Fruit fly (Drosophila melanogaster): Measurements from ENCODE around the gene CG13728.

The CG13728 gene

dm6 chr3L:17425132-17425713 is 42.7 kb upstream of the CG13728 start, which contains the start of the genes Sec3 and COX7B (continued):
- TF ChIP-seq CG10462 (GFP tag; optimal IDR thresholded peaks at IDR 0.05) (no peak), Rx (GFP tag; IDR thresholded peaks at IDR 0.05) (no peak), CG14667 (GFP tag; IDR thresholded peaks at IDR 0.05) (no peak), tgo (GFP tag; IDR thresholded peaks at IDR 0.05) (peak; percentile 64; the same call in 2 of the 3 replicates), CG15479 (GFP tag; optimal IDR thresholded peaks at IDR 0.05) (no peak), dimm (GFP tag; IDR thresholded peaks at IDR 0.05) (no peak), CG7839 (tag; optimal IDR thresholded peaks at IDR 0.05) (peak; percentile 66), Ada2b (GFP tag; IDR thresholded peaks at IDR 0.05) (no peak), CG6654 (GFP tag; optimal IDR thresholded peaks at IDR 0.05) (no peak), mirr (GFP tag; optimal IDR thresholded peaks at IDR 0.05) (peak; percentile 18), CG34224 (GFP tag; IDR thresholded peaks at IDR 0.05; ENCODE audit: partially characterized antibody) (peak; percentile 93), ab (GFP tag; optimal IDR thresholded peaks at IDR 0.05) (no peak), repo (GFP tag; optimal IDR thresholded peaks at IDR 0.05) (no peak), Sox100B (GFP tag; optimal IDR thresholded peaks at IDR 0.05) (peak; percentile 20), CG13424 (tag; optimal IDR thresholded peaks at IDR 0.05) (peak; percentile 81), CG31365 (tag; optimal IDR thresholded peaks at IDR 0.05) (no peak), ind (GFP tag; optimal IDR thresholded peaks at IDR 0.05) (peak; percentile 66), Doc3 (GFP tag; IDR thresholded peaks at IDR 0.05; ENCODE audit: partially characterized antibody) (peak; percentile 96), CG3726 (GFP tag; IDR thresholded peaks at IDR 0.05) (no peak), zen2 (GFP tag; IDR thresholded peaks at IDR 0.05; ENCODE audit: partially characterized antibody) (peak; percentile 75; the same call in 2 of the 3 replicates), nau (GFP tag; optimal IDR thresholded peaks at IDR 0.05) (peak; percentile 27), az2 (GFP tag; optimal IDR thresholded peaks at IDR 0.05) (peak; percentile 71), Gsc (GFP tag; IDR thresholded peaks at IDR 0.05) (no peak), CG2129 (GFP tag; IDR thresholded peaks at IDR 0.05; ENCODE audit: partially characterized antibody) (peak; percentile 92), ewg (GFP tag; optimal IDR thresholded peaks at IDR 0.05) (peak; percentile 17), CG9876 (GFP tag; optimal IDR thresholded peaks at IDR 0.05) (no peak), CG11695 (GFP tag; IDR thresholded peaks at IDR 0.05) (0 out of 3 replicates have a peak, but pooled peaks have one; percentile 14), MBD-R2 (GFP tag; IDR thresholded peaks at IDR 0.05) (peak; percentile 88), sr (GFP tag; IDR thresholded peaks at IDR 0.05) (peak; percentile 59; the same call in 1 of the 3 replicates), slbo (GFP tag; IDR thresholded peaks at IDR 0.05) (peak; percentile 77), CG10366 (GFP tag; IDR thresholded peaks at IDR 0.05) (peak; percentile 47), emc (GFP tag; optimal IDR thresholded peaks at IDR 0.05) (peak; percentile 5), ato (GFP tag; IDR thresholded peaks at IDR 0.05; ENCODE audit: partially characterized antibody) (no peak; the same call in 1 of the 2 replicates), danr (GFP tag; IDR thresholded peaks at IDR 0.05) (no peak), tap (tag; optimal IDR thresholded peaks at IDR 0.05) (peak; percentile 3), vnd (GFP tag; IDR thresholded peaks at IDR 0.05; ENCODE audit: partially characterized antibody) (peak; percentile 91), CG2712 (tag; optimal IDR thresholded peaks at IDR 0.05) (peak; percentile 75), lbe (GFP tag; optimal IDR thresholded peaks at IDR 0.05) (peak; percentile 72), slp2 (GFP tag; optimal IDR thresholded peaks at IDR 0.05) (peak; percentile 9), lilli (GFP tag; optimal IDR thresholded peaks at IDR 0.05) (peak; percentile 82), CkIIα-i1 (GFP tag; IDR thresholded peaks at IDR 0.05) (no peak), NfI (GFP tag; optimal IDR thresholded peaks at IDR 0.05) (peak; percentile 61), CG9817 (tag; optimal IDR thresholded peaks at IDR 0.05) (peak; percentile 81), usp (GFP tag; optimal IDR thresholded peaks at IDR 0.05) (no peak), exex (tag; optimal IDR thresholded peaks at IDR 0.05) (peak; percentile 58), CG10565 (GFP tag; optimal IDR thresholded peaks at IDR 0.05) (no peak), CG5180 (GFP tag; optimal IDR thresholded peaks at IDR 0.05) (no peak), Neu2 (GFP tag; optimal IDR thresholded peaks at IDR 0.05; ENCODE audit: borderline replicate concordance) (no peak), gcm2 (GFP tag; optimal IDR thresholded peaks at IDR 0.05) (peak; percentile 14), cato (GFP tag; optimal IDR thresholded peaks at IDR 0.05; ENCODE audit: borderline replicate concordance) (peak; percentile 32)

All from whole organism, embryonic.